Fruit fly (Drosophila melanogaster) whole organism, embryonic: Measurements from ENCODE around the gene chb.

Experiments
- Antp ChIP-seq: fragments of 200-800 bp; sonication (Bioruptor generic); optimal IDR thresholded peaks from 3 replicates; lab custom pipeline; 2016; ENCODE audit warnings: missing biosample characterization, missing genetic modification characterization
- Atf3 ChIP-seq: fragments of 200-800 bp; sonication (Bioruptor generic); optimal IDR thresholded peaks from 3 replicates; lab custom pipeline; 2016; ENCODE audit warnings: missing biosample characterization, missing genetic modification characterization
- B-H1 ChIP-seq: fragments of 200-800 bp; sonication (Bioruptor generic); IDR thresholded peaks from 3 replicates; pipeline ENCODE4 v1.3.6; 2022; ENCODE audit warnings: missing biosample characterization, missing genetic modification characterization
- B-H2 ChIP-seq: fragments of 200-800 bp; sonication (Bioruptor generic); optimal IDR thresholded peaks from 2 replicates; lab custom pipeline; 2018; ENCODE audit warnings: missing biosample characterization, mild to moderate bottlenecking, missing genetic modification characterization
- Bdp1 ChIP-seq: fragments of 200-800 bp; sonication (Bioruptor generic); optimal IDR thresholded peaks from 3 replicates; lab custom pipeline; 2016; ENCODE audit warnings: missing biosample characterization, missing genetic modification characterization
- CG10147 ChIP-seq: fragments of 200-800 bp; sonication (Bioruptor generic); optimal IDR thresholded peaks from 2 replicates; lab custom pipeline; 2019; ENCODE audit warnings: missing biosample characterization, mild to moderate bottlenecking, missing genetic modification characterization, moderate library complexity
- CG10321 ChIP-seq: fragments of 200-800 bp; sonication (Bioruptor generic); IDR thresholded peaks from 2 replicates; pipeline ENCODE4 v1.3.6; 2022; ENCODE audit warnings: missing biosample characterization, missing genetic modification characterization
- CG10462 ChIP-seq: fragments of 200-800 bp; sonication (Bioruptor generic); optimal IDR thresholded peaks from 2 replicates; lab custom pipeline; 2016; ENCODE audit warnings: missing biosample characterization, missing genetic modification characterization
- CG11696 ChIP-seq: fragments of 200-800 bp; sonication (Bioruptor generic); IDR thresholded peaks from 2 replicates; pipeline ENCODE4 v1.3.6; 2022; ENCODE audit warnings: missing biosample characterization, missing genetic modification characterization
- CG12155 ChIP-seq: fragments of 200-800 bp; sonication (Bioruptor generic); optimal IDR thresholded peaks from 3 replicates; lab custom pipeline; 2016; ENCODE audit warnings: missing biosample characterization, missing genetic modification characterization
- CG12659 ChIP-seq: fragments of 200-800 bp; sonication (Bioruptor generic); optimal IDR thresholded peaks from 3 replicates; lab custom pipeline; 2017; ENCODE audit warnings: mild to moderate bottlenecking, missing biosample characterization, missing genetic modification reagents, missing genetic modification characterization
- CG13123 ChIP-seq: fragments of 200-800 bp; sonication (Bioruptor generic); optimal IDR thresholded peaks from 2 replicates; lab custom pipeline; 2016; ENCODE audit warnings: missing biosample characterization, missing genetic modification characterization
- CG13624 ChIP-seq: fragments of 200-800 bp; sonication (Bioruptor generic); optimal IDR thresholded peaks from 2 replicates; lab custom pipeline; 2016; ENCODE audit warnings: missing biosample characterization, missing genetic modification characterization
- CG14667 ChIP-seq: fragments of 200-800 bp; sonication (Bioruptor generic); IDR thresholded peaks from 2 replicates; pipeline ENCODE4 v1.3.6; 2022; ENCODE audit warnings: missing biosample characterization, missing genetic modification characterization
- CG15514 ChIP-seq: fragments of 200-800 bp; sonication (Bioruptor generic); optimal IDR thresholded peaks from 3 replicates; lab custom pipeline; 2017; ENCODE audit warnings: missing biosample characterization, missing genetic modification characterization, mild to moderate bottlenecking, moderate library complexity, missing genetic modification reagents
- CG1602 ChIP-seq: fragments of 200-800 bp; sonication (Bioruptor generic); optimal IDR thresholded peaks from 3 replicates; lab custom pipeline; 2016; ENCODE audit warnings: missing biosample characterization, missing genetic modification characterization
- CG16813 ChIP-seq: fragments of 200-800 bp; sonication (Bioruptor generic); IDR thresholded peaks from 3 replicates; pipeline ENCODE4 v1.3.6; 2022; ENCODE audit warnings: missing biosample characterization, missing genetic modification characterization; ENCODE audit not compliant: partially characterized antibody
- CG16815 ChIP-seq: fragments of 200-800 bp; sonication (Bioruptor generic); optimal IDR thresholded peaks from 3 replicates; lab custom pipeline; 2017; ENCODE audit warnings: missing biosample characterization, mild to moderate bottlenecking, missing genetic modification characterization
- CG18764 ChIP-seq: fragments of 200-800 bp; sonication (Bioruptor generic); optimal IDR thresholded peaks from 3 replicates; lab custom pipeline; 2016; ENCODE audit warnings: missing biosample characterization, missing genetic modification characterization
- CG2120 ChIP-seq: fragments of 200-800 bp; sonication (Bioruptor generic); optimal IDR thresholded peaks from 3 replicates; lab custom pipeline; 2016; ENCODE audit warnings: missing biosample characterization, missing genetic modification characterization
- CG30431 ChIP-seq: fragments of 200-800 bp; sonication (Bioruptor generic); optimal IDR thresholded peaks from 2 replicates; lab custom pipeline; 2017; ENCODE audit warnings: missing biosample characterization, missing genetic modification characterization
- CG33557 ChIP-seq: fragments of 200-800 bp; sonication (Bioruptor generic); optimal IDR thresholded peaks from 2 replicates; lab custom pipeline; 2019; ENCODE audit warnings: missing biosample characterization, mild to moderate bottlenecking, missing genetic modification characterization, moderate library complexity
- CG4854 ChIP-seq: fragments of 200-800 bp; sonication (Bioruptor generic); optimal IDR thresholded peaks from 2 replicates; lab custom pipeline; 2016; ENCODE audit warnings: missing biosample characterization, missing genetic modification characterization, inconsistent platforms
- CG6683 ChIP-seq: fragments of 200-800 bp; sonication (Bioruptor generic); optimal IDR thresholded peaks from 2 replicates; lab custom pipeline; 2017; ENCODE audit warnings: missing biosample characterization, mild to moderate bottlenecking, missing genetic modification characterization, missing genetic modification reagents
- CG6854 ChIP-seq: fragments of 200-800 bp; sonication (Bioruptor generic); optimal IDR thresholded peaks from 3 replicates; lab custom pipeline; 2017; ENCODE audit warnings: missing biosample characterization, mild to moderate bottlenecking, missing genetic modification characterization
- CG7357 ChIP-seq: fragments of 200-800 bp; sonication (Bioruptor generic); IDR thresholded peaks from 3 replicates; pipeline ENCODE4 v1.3.6; 2022; ENCODE audit warnings: missing biosample characterization, missing genetic modification characterization
- CG7839 ChIP-seq: fragments of 200-800 bp; sonication (Bioruptor generic); optimal IDR thresholded peaks from 3 replicates; lab custom pipeline; 2018; ENCODE audit warnings: missing biosample characterization, mild to moderate bottlenecking, missing genetic modification characterization, moderate library complexity
- CG8290 ChIP-seq, 3 experiments: fragments of 200-800 bp; sonication (Bioruptor generic); optimal IDR thresholded peaks; 2 replicates each; lab custom pipeline; 2016 to 2019; ENCODE audit warnings: missing biosample characterization in 3 of 3, missing genetic modification characterization in 3 of 3, mild to moderate bottlenecking in 2 of 3, moderate library complexity in 1 of 3
- CG8944 ChIP-seq: fragments of 200-800 bp; sonication (Bioruptor generic); optimal IDR thresholded peaks from 3 replicates; lab custom pipeline; 2016; ENCODE audit warnings: missing biosample characterization, missing genetic modification characterization
- CG9215 ChIP-seq: fragments of 200-800 bp; sonication (Bioruptor generic); IDR thresholded peaks from 2 replicates; pipeline ENCODE4 v1.3.6; 2022; ENCODE audit warnings: missing biosample characterization, missing genetic modification characterization
- Elba2 ChIP-seq: fragments of 200-800 bp; sonication (Bioruptor generic); optimal IDR thresholded peaks from 3 replicates; lab custom pipeline; 2016; ENCODE audit warnings: missing biosample characterization, missing genetic modification characterization
- Fer2 ChIP-seq: fragments of 200-800 bp; sonication (Bioruptor generic); optimal IDR thresholded peaks from 2 replicates; lab custom pipeline; 2018; ENCODE audit warnings: missing biosample characterization, mild to moderate bottlenecking, missing genetic modification characterization, moderate library complexity
- Gug ChIP-seq: fragments of 200-800 bp; sonication (Bioruptor generic); IDR thresholded peaks from 4 replicates; pipeline ENCODE4 v1.3.6; 2022; ENCODE audit warnings: missing biosample characterization, missing genetic modification characterization
- Lim3 ChIP-seq: fragments of 200-800 bp; sonication (Bioruptor generic); IDR thresholded peaks from 2 replicates; pipeline ENCODE4 v1.3.6; 2022; ENCODE audit warnings: missing biosample characterization, missing genetic modification characterization
- NC2α ChIP-seq: fragments of 200-800 bp; sonication (Bioruptor generic); optimal IDR thresholded peaks from 2 replicates; lab custom pipeline; 2016; ENCODE audit warnings: missing biosample characterization, missing genetic modification characterization
- Nf-YA ChIP-seq: fragments of 200-800 bp; sonication (Bioruptor generic); IDR thresholded peaks from 2 replicates; pipeline ENCODE4 v1.3.6; 2022; ENCODE audit warnings: missing biosample characterization, missing genetic modification characterization
- NfI ChIP-seq: fragments of 200-800 bp; sonication (Bioruptor generic); optimal IDR thresholded peaks from 3 replicates; lab custom pipeline; 2018; ENCODE audit warnings: missing biosample characterization, mild to moderate bottlenecking, missing genetic modification characterization, moderate library complexity
- Pdp1 ChIP-seq, 2 experiments: fragments of 200-800 bp; sonication (Bioruptor generic); optimal IDR thresholded peaks; 3 replicates each; lab custom pipeline; 2016; ENCODE audit warnings: missing biosample characterization in 2 of 2, missing genetic modification characterization in 2 of 2, mild to moderate bottlenecking in 1 of 2, moderate library complexity in 1 of 2
- Ssrp ChIP-seq: fragments of 200-800 bp; sonication (Bioruptor generic); optimal IDR thresholded peaks from 2 replicates; lab custom pipeline; 2018; ENCODE audit warnings: missing biosample characterization, mild to moderate bottlenecking, missing genetic modification characterization, moderate library complexity
- cato ChIP-seq: fragments of 200-800 bp; sonication (Bioruptor generic); optimal IDR thresholded peaks from 2 replicates; lab custom pipeline; 2016; ENCODE audit warnings: missing biosample characterization, missing genetic modification characterization, borderline replicate concordance
- chif ChIP-seq, 2 experiments: fragments of 200-800 bp; sonication (Bioruptor generic); optimal IDR thresholded peaks; 3 replicates each; lab custom pipeline; 2016; ENCODE audit warnings: missing biosample characterization in 2 of 2, missing genetic modification characterization in 2 of 2
- dmrt99B ChIP-seq: fragments of 200-800 bp; sonication (Bioruptor generic); optimal IDR thresholded peaks from 2 replicates; lab custom pipeline; 2018; ENCODE audit warnings: missing biosample characterization, mild to moderate bottlenecking, missing genetic modification characterization, moderate library complexity
- emc ChIP-seq: fragments of 200-800 bp; sonication (Bioruptor generic); optimal IDR thresholded peaks from 2 replicates; lab custom pipeline; 2016; ENCODE audit warnings: missing biosample characterization, missing genetic modification characterization
- fu2 ChIP-seq: fragments of 200-800 bp; sonication (Bioruptor generic); optimal IDR thresholded peaks from 2 replicates; lab custom pipeline; 2016; ENCODE audit warnings: missing biosample characterization, missing genetic modification characterization
- h ChIP-seq: fragments of >200 bp; optimal IDR thresholded peaks from 2 replicates; lab custom pipeline; 2017
- kay ChIP-seq: fragments of 200-800 bp; sonication (Bioruptor generic); optimal IDR thresholded peaks from 2 replicates; lab custom pipeline; 2016; ENCODE audit warnings: missing biosample characterization, missing genetic modification characterization
- pho ChIP-seq: fragments of 200-800 bp; sonication (Bioruptor generic); optimal IDR thresholded peaks from 2 replicates; lab custom pipeline; 2016; ENCODE audit warnings: missing biosample characterization, missing genetic modification characterization
- phol ChIP-seq: fragments of 200-800 bp; sonication (Bioruptor generic); optimal IDR thresholded peaks from 3 replicates; lab custom pipeline; 2018; ENCODE audit warnings: missing biosample characterization, mild to moderate bottlenecking, missing genetic modification characterization, moderate library complexity
- prd ChIP-seq, 3 experiments: fragments of >200 bp in 2 of 3; fragments of 200-800 bp in 1 of 3; sonication (Bioruptor generic) in 1 of 3; optimal IDR thresholded peaks in 2 of 3; IDR thresholded peaks in 1 of 3; 2 replicates in 2 of 3; 3 replicates in 1 of 3; pipeline versions ENCODE4 v1.3.6 to Lab custom; 2017 to 2022; ENCODE audit warnings: missing biosample characterization in 1 of 3, missing genetic modification characterization in 1 of 3

chb gene

dm6 chr3L:21176935-21177581, 4.4 kb downstream of the chb start (continued):
- TF ChIP-seq CG12155 (peak; percentile 73), Atf3 (peak; percentile 53), CG11696 (GFP tag; lab: Robert Waterston, UW) (peak; percentile 40; the same call in 1 of the 2 replicates), h (lab: Kevin White, UChicago) (no peak), cato (no peak), CG10147 (peak; percentile 58), CG13624 (peak; percentile 66), Pdp1 (GFP tag; optimal IDR thresholded peaks at IDR 0.05; lab: Kevin White, UChicago) (peak; percentile 63 to 66), emc (GFP tag; lab: Kevin White, UChicago) (peak; percentile 35), dmrt99B (tag; lab: Kevin White, UChicago) (no peak), CG1602 (GFP tag; lab: Kevin White, UChicago) (peak; percentile 40), NC2α (GFP tag; lab: Kevin White, UChicago) (no peak), phol (tag; lab: Kevin White, UChicago) (peak; percentile 37), CG10321 (GFP tag; lab: Robert Waterston, UW) (peak; percentile 41; the same call in 1 of the 2 replicates), CG2120 (GFP tag; lab: Kevin White, UChicago) (peak; percentile 93), Elba2 (GFP tag; lab: Kevin White, UChicago) (no peak), CG15514 (peak; percentile 65), CG6683 (GFP tag; lab: Kevin White, UChicago) (peak; percentile 36), CG8944 (GFP tag; lab: Kevin White, UChicago) (peak; percentile 7), kay (peak; percentile 56), CG14667 (peak; percentile 57), fu2 (GFP tag; lab: Kevin White, UChicago) (peak; percentile 51), Lim3 (no peak), Gug (peak; percentile 68; the same call in 2 of the 4 replicates), Nf-YA (GFP tag; lab: Robert Waterston, UW) (peak; percentile 53), Bdp1 (GFP tag; lab: Kevin White, UChicago) (peak; percentile 30), prd (optimal IDR thresholded peaks at IDR 0.05; lab: Kevin White, UChicago) (no peak), prd (GFP tag; IDR thresholded peaks at IDR 0.05; lab: Robert Waterston, UW) (peak; percentile 81), CG7357 (GFP tag; lab: Robert Waterston, UW) (peak; percentile 51; the same call in 2 of the 3 replicates), CG33557 (GFP tag; lab: Kevin White, UChicago) (no peak), CG13123 (peak; percentile 30), CG9215 (GFP tag; lab: Robert Waterston, UW) (peak; percentile 72), CG4854 (peak; percentile 28), B-H2 (GFP tag; lab: Kevin White, UChicago) (peak; percentile 5), chif (GFP tag; optimal IDR thresholded peaks at IDR 0.05; lab: Kevin White, UChicago) (peak; percentile 16 to 28), CG7839 (peak; percentile 81), CG10462 (GFP tag; lab: Kevin White, UChicago) (no peak), B-H1 (GFP tag; lab: Robert Waterston, UW) (peak; percentile 53; the same call in 1 of the 3 replicates), Ssrp (tag; lab: Kevin White, UChicago) (peak; percentile 12), Fer2 (tag; lab: Kevin White, UChicago) (peak; percentile 7), CG18764 (GFP tag; lab: Kevin White, UChicago) (peak; percentile 5), CG16813 (GFP tag; lab: Robert Waterston, UW) (no peak), NfI (GFP tag; lab: Kevin White, UChicago) (peak; percentile 61), CG30431 (GFP tag; lab: Kevin White, UChicago) (no peak), CG16815 (peak; percentile 31), Antp (GFP tag; lab: Kevin White, UChicago) (peak; percentile 31), CG12659 (GFP tag; lab: Kevin White, UChicago) (peak; percentile 73), CG8290 (GFP tag; optimal IDR thresholded peaks at IDR 0.05; lab: Kevin White, UChicago) (no peak), CG8290 (tag; optimal IDR thresholded peaks at IDR 0.05; lab: Kevin White, UChicago) (peak in 1 of 2 experiments; percentile 63), pho (GFP tag; lab: Kevin White, UChicago) (peak; percentile 77), CG6854 (GFP tag; lab: Kevin White, UChicago) (peak; percentile 64)
